Worm (Caenorhabditis elegans): Measurements from ENCODE around the gene srh-10.

DNA sequence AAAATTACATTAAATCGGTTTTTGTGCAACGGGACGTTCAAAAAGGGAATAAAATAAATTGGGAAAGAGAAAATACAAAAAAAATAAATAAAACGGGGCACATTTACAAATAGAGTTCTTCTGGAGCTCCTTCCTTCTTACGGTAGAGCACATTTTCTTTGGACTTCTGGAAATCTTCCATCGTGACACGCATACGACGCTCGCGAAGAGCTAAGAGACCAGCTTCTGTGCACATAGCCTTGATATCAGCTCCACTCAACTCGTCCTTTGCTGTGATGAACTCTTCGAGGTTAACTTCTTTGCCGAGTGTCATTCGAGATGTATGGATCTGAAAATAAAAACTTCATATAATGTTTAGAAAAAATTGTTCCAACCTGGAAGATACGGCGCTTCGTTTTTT, 50.8 kb downstream of the srh-10 start:
- TF ChIP-seq bed-3 (GFP tag; optimal IDR thresholded peaks at IDR 0.05) (no peak), nhr-237 (tag; optimal IDR thresholded peaks at IDR 0.05) (no peak), flh-1 (GFP tag; optimal IDR thresholded peaks at IDR 0.05) (no peak), unc-39 (tag; optimal IDR thresholded peaks at IDR 0.05) (no peak), ztf-11 (tag; optimal IDR thresholded peaks at IDR 0.05) (no peak), lin-13 (tag; optimal IDR thresholded peaks at IDR 0.05) (no peak), drap-1 (GFP tag; optimal IDR thresholded peaks at IDR 0.05) (no peak), elt-1 (tag; optimal IDR thresholded peaks at IDR 0.05; ENCODE audit: borderline replicate concordance, insufficient read depth) (no peak), elt-3 (tag; optimal IDR thresholded peaks at IDR 0.05) (no peak), nhr-76 (tag; optimal IDR thresholded peaks at IDR 0.05) (no peak), snpc-4 (tag; optimal IDR thresholded peaks at IDR 0.05) (no peak), nhr-28 (tag; optimal IDR thresholded peaks at IDR 0.05) (no peak)

Data from whole organism, mixed stage, embryonic.